Worm (Caenorhabditis elegans) whole organism, L2 larva: ENCODE results near the gene C04E12.2.

Source experiments
- F13H6.1 ChIP-seq: sonication (generic microtip); optimal IDR thresholded peaks from 2 replicates; lab custom pipeline; 2016; ENCODE audit warnings: missing genetic modification characterization, missing compliant biosample characterization
- R02D3.7 ChIP-seq: fragments of 150-350 bp; optimal IDR thresholded peaks from 2 replicates; lab custom pipeline; 2014; ENCODE audit warnings: missing biosample characterization, missing genetic modification characterization
- aly-2 ChIP-seq: fragments of 150-350 bp; optimal IDR thresholded peaks from 2 replicates; lab custom pipeline; 2014; ENCODE audit warnings: missing biosample characterization, missing genetic modification characterization
- dmd-4 ChIP-seq: sonication (generic microtip); optimal IDR thresholded peaks from 2 replicates; lab custom pipeline; 2017; ENCODE audit warnings: missing biosample characterization, missing genetic modification characterization
- egl-27 ChIP-seq: sonication (generic microtip); optimal IDR thresholded peaks from 3 replicates; lab custom pipeline; 2017; ENCODE audit warnings: missing biosample characterization, missing genetic modification reagents, missing genetic modification characterization
- mdl-1 ChIP-seq, 2 experiments: fragments of 150-350 bp in 1 of 2; sonication (generic microtip) in 1 of 2; optimal IDR thresholded peaks; 2 replicates each; lab custom pipeline; 2017; ENCODE audit warnings: missing biosample characterization in 2 of 2, missing genetic modification characterization in 2 of 2
- nhr-10 ChIP-seq: sonication (generic microtip); optimal IDR thresholded peaks from 2 replicates; lab custom pipeline; 2017; ENCODE audit warnings: missing biosample characterization, missing genetic modification characterization
- nhr-11 ChIP-seq: fragments of 150-350 bp; optimal IDR thresholded peaks from 2 replicates; lab custom pipeline; 2014; ENCODE audit warnings: missing biosample characterization, missing genetic modification characterization
- nhr-12 ChIP-seq: fragments of 150-350 bp; optimal IDR thresholded peaks from 2 replicates; lab custom pipeline; 2014; ENCODE audit warnings: missing biosample characterization, missing genetic modification characterization
- nhr-77 ChIP-seq: fragments of 150-350 bp; optimal IDR thresholded peaks from 2 replicates; lab custom pipeline; 2014; ENCODE audit warnings: missing biosample characterization, missing genetic modification characterization
- skn-1 ChIP-seq: sonication (generic microtip); optimal IDR thresholded peaks from 2 replicates; lab custom pipeline; 2017; ENCODE audit warnings: missing biosample characterization, missing genetic modification characterization
- unc-39 ChIP-seq: fragments of 150-350 bp; optimal IDR thresholded peaks from 2 replicates; lab custom pipeline; 2014; ENCODE audit warnings: missing biosample characterization, missing genetic modification characterization
- unc-62 ChIP-seq: fragments of 150-350 bp; optimal IDR thresholded peaks from 2 replicates; lab custom pipeline; 2014; ENCODE audit warnings: missing biosample characterization, missing genetic modification reagents, missing genetic modification characterization

DNA sequence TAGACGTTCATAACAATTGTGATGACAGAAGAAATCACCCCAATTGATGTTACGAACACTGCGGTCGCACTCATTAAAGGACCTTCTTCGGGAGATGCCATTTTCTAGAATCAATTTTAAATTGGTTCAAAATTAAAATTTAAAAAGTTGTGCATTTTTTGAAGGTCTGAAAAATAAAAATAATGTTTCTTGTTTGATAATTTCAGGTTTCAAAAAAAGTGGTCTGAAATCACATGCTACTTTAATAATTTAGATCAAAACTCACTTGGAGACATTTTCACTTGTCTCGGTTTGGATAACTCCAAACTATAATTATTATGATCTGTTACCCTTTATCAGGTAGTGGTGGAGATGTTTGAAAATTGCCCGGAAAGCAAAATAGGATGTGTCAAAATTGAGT, 9.1 kb downstream of the C04E12.2 start, which contains the start of gene srbc-2:
- TF ChIP-seq aly-2 (no peak), unc-39 (no peak), egl-27 (no peak), nhr-10 (no peak), mdl-1 (tag; optimal IDR thresholded peaks at IDR 0.05; lab: Kevin White, UChicago) (no peak), dmd-4 (tag; lab: Kevin White, UChicago) (no peak), unc-62 (GFP tag; lab: Kevin White, UChicago) (no peak), skn-1 (tag; lab: Kevin White, UChicago) (no peak), F13H6.1 (tag; lab: Kevin White, UChicago) (no peak), R02D3.7 (tag; lab: Kevin White, UChicago) (no peak), nhr-77 (tag; lab: Kevin White, UChicago) (no peak), nhr-11 (tag; lab: Kevin White, UChicago) (no peak), nhr-12 (tag; lab: Kevin White, UChicago) (no peak)
